Worm (Caenorhabditis elegans) whole organism, midembryonic: Measurements from ENCODE around the gene srab-12.

Source experiments
- T22C8.4 ChIP-seq: fragments of 200-800 bp; sonication (Bioruptor generic); IDR thresholded peaks from 2 replicates; pipeline ENCODE4 v1.3.6; 2022; ENCODE audit warnings: missing genetic modification characterization, missing compliant biosample characterization
- cog-1 ChIP-seq: sonication (generic microtip); optimal IDR thresholded peaks from 2 replicates; lab custom pipeline; 2016; ENCODE audit warnings: missing genetic modification characterization, missing compliant biosample characterization
- flt-1 ChIP-seq: fragments of 200-800 bp; sonication (Bioruptor generic); IDR thresholded peaks from 2 replicates; pipeline ENCODE4 v1.3.6; 2022; ENCODE audit warnings: missing genetic modification characterization, missing compliant biosample characterization
- klf-2 ChIP-seq: fragments of 200-800 bp; sonication (Bioruptor generic); conservative IDR thresholded peaks from 2 replicates; pipeline ENCODE4 v1.3.6; 2022; ENCODE audit warnings: missing genetic modification reagents, missing genetic modification characterization, missing compliant biosample characterization
- med-1 ChIP-seq: sonication (generic microtip); optimal IDR thresholded peaks from 2 replicates; lab custom pipeline; 2017; ENCODE audit warnings: missing genetic modification characterization, mild to moderate bottlenecking, missing compliant biosample characterization, antibody characterized with exemption, missing genetic modification reagents; ENCODE audit not compliant: insufficient read depth
- ref-1 ChIP-seq: fragments of 200-800 bp; sonication (Bioruptor generic); conservative IDR thresholded peaks from 2 replicates; pipeline ENCODE4 v1.3.6; 2022; ENCODE audit warnings: missing genetic modification reagents, missing genetic modification characterization, missing compliant biosample characterization
- tab-1 ChIP-seq: fragments of 200-800 bp; sonication (Bioruptor generic); IDR thresholded peaks from 2 replicates; pipeline ENCODE4 v1.3.6; 2022; ENCODE audit warnings: missing genetic modification characterization, missing compliant biosample characterization
- ztf-23 ChIP-seq: fragments of 200-800 bp; sonication (Bioruptor generic); IDR thresholded peaks from 2 replicates; pipeline ENCODE4 v1.3.6; 2022; ENCODE audit warnings: missing genetic modification reagents, missing genetic modification characterization, missing compliant biosample characterization
- ztf-29 ChIP-seq: fragments of 200-800 bp; sonication (Bioruptor generic); IDR thresholded peaks from 2 replicates; pipeline ENCODE4 v1.3.6; 2022; ENCODE audit warnings: missing genetic modification reagents, missing genetic modification characterization, missing compliant biosample characterization

srab-12 gene

DNA sequence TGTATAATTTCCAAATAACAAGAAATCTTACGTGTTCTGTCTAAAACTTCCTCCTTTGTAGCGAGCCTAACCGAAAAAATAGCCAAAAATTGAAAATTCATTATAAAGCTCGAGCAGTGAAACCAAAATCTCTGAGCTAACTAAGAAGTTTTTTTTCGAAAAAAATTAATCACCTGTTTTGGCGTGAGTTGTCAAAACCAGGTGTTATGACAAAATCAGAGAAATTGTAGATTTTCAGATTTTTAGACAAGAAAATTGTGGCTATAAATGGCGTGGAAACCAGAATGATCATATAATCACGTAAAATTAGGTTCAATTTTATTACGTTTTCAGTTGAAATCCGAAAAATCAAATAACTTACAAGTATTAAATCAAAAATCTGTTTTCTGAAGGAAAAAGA is 10.3 kb downstream of the srab-12 start, which contains the start of gene sre-21:
TSS of gene sre-21 (minus strand) at position 101 of the 400 bp plus-strand sequence.
- TF ChIP-seq cog-1 (tag; lab: Kevin White, UChicago) (no peak), T22C8.4 (GFP tag; lab: Robert Waterston, UW) (no peak), flt-1 (GFP tag; lab: Robert Waterston, UW) (no peak), ztf-29 (GFP tag; lab: Robert Waterston, UW) (no peak), med-1 (GFP tag; lab: Kevin White, UChicago) (no peak), ztf-23 (GFP tag; lab: Robert Waterston, UW) (no peak)

DNA sequence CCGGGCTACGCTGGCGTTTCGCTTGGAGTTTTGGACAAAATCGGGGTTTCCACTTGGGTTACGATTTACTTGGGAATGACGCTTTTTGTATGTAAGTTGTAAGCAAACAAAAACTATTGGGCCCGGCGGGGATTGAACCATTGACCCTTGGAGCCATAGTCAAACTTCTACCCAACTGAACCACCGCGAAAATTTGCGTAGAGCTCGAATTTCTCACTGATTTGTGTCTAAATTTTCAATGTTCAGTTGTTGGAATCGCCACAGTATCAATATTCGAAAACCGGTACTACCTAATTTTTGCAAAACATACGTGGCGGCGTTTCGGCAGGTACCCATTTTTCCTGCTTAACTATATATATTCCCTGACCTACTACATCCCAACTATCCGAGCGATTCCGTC is 15.7 kb downstream of the srab-12 start:
- TF ChIP-seq flt-1 (GFP tag; lab: Robert Waterston, UW) (no peak), ztf-23 (GFP tag; lab: Robert Waterston, UW) (no peak), T22C8.4 (GFP tag; lab: Robert Waterston, UW) (no peak), klf-2 (GFP tag; lab: Robert Waterston, UW) (no peak), cog-1 (tag; lab: Kevin White, UChicago) (no peak), ref-1 (GFP tag; lab: Robert Waterston, UW) (no peak), ztf-29 (GFP tag; lab: Robert Waterston, UW) (no peak), tab-1 (GFP tag; lab: Robert Waterston, UW) (no peak), med-1 (GFP tag; lab: Kevin White, UChicago) (no peak)

DNA sequence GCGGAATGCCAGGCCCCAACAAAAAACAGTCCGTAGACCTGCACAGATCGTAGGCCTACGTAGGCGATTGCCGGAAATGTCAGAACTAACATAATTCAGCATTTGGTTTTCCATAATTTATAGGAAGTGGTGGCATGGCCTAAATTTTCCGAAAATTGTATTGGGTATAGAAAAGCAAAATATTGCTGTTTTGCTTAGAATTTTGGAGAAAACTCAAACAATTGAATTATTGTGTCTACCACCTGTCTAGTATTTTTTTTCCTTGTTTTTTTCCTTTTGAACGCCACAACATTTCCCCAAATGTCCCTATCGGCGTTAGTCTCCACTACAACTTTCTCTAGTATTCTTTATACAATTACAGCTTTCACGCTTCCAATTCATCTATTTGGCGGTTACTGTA is 16.2 kb downstream of the srab-12 start, which contains the start of gene srh-284:
TSS of gene srh-284 (plus strand) at position 301 of the 400 bp plus-strand sequence.
- no peak for TF ChIP-seq T22C8.4 (GFP tag; lab: Robert Waterston, UW)

DNA sequence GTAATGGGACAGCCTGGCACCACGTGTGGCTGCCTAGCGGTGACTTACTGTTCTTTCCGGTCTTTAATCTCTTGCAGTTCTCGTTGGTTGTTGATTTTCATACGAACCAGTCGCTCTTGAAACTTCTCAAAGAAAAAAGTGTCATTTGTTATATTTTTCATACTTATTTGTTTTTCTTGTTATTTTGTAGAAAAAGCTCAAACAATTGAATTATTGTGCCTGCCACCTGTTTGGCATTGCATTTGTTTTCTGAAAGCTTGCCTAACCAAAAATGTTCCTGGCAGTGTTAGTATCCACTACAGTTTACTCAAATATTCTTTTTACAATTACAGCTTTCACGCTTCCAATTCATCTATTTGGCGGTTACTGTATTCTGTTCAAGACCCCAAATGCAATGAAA is 18.4 kb downstream of the srab-12 start, which contains the start of the genes C47A10.16 and srh-283:
TSS of gene C47A10.16 (minus strand) at position 101 of the 400 bp plus-strand sequence.
TSS of gene srh-283 (plus strand) at position 272 of the 400 bp plus-strand sequence.
- TF ChIP-seq ztf-23 (GFP tag; lab: Robert Waterston, UW) (no peak), klf-2 (GFP tag; lab: Robert Waterston, UW) (no peak), flt-1 (GFP tag; lab: Robert Waterston, UW) (no peak), ref-1 (GFP tag; lab: Robert Waterston, UW) (no peak), tab-1 (GFP tag; lab: Robert Waterston, UW) (no peak)

DNA sequence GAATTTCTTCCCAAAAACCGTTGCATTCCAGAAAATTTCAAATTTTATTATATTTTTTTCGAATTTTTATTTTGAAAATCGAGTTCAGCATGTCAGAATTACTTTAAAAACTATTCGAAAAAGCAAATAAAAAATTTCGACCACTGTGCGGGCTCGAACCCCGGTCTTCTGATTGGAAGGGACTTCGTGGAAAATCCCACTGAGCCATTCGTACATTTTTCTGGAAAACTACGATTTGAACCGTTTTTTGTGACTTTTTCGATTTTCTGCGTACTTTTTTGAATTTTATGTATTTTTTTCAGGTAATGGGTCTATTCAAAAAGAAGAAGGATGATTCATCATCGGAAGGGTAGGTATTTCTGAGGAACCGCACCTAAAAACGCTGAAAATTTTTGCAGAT is 27.9 kb downstream of the srab-12 start, which contains the start of gene pgp-9:
TSS of gene pgp-9 (plus strand) at position 301 of the 400 bp plus-strand sequence.
- TF ChIP-seq klf-2 (GFP tag; lab: Robert Waterston, UW): no peak
- TF ChIP-seq flt-1 (GFP tag; lab: Robert Waterston, UW): no peak
- no peak for TF ChIP-seq ztf-29 (GFP tag; lab: Robert Waterston, UW)
- TF ChIP-seq cog-1 (tag; lab: Kevin White, UChicago): no peak
- TF ChIP-seq med-1 (GFP tag; lab: Kevin White, UChicago): no peak
- no peak for TF ChIP-seq ref-1 (GFP tag; lab: Robert Waterston, UW)
- no peak for TF ChIP-seq T22C8.4 (GFP tag; lab: Robert Waterston, UW)
- no peak for TF ChIP-seq tab-1 (GFP tag; lab: Robert Waterston, UW)
- no peak for TF ChIP-seq ztf-23 (GFP tag; lab: Robert Waterston, UW)

DNA sequence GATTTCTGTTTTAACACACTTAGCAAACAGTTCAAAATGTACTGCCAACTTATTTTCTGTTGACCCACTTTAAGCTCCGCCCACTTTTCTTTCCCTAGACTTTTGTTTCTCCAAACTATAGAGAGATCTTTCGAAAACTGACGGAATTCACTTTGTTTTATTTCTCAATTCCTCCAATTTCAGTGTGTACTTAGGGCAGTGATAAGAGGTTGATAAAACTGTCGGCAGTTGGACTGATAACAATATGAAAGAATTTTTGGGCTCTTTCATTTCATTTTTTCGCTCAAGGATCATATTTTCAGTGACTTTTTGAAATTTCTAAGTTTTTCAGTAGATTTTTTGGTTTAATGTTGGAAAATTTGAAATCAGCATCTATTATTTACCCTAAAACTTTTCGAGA is 28.4 kb downstream of the srab-12 start:
- TF ChIP-seq ref-1 (GFP tag; lab: Robert Waterston, UW) (no peak), tab-1 (GFP tag; lab: Robert Waterston, UW) (no peak), ztf-23 (GFP tag; lab: Robert Waterston, UW) (no peak), med-1 (GFP tag; lab: Kevin White, UChicago) (no peak), ztf-29 (GFP tag; lab: Robert Waterston, UW) (no peak)

DNA sequence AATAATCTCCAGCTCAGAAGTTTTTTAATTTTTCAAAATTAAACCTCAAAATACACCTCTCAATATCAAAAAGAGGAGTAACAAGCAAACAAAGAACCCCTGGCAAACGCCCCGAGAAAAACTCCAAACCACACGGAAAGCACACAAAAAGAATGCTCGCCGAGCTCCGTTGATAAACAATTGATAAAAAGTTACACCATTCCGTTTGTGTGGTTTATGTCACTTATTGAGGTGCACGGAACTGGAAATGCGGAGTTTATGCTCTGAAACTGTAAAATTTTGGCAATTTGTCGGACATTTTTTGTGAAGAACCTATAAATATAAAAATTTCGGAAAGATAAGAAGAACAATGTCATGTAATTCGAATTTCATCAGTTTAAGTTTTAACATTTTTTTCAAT is 31.1 kb downstream of the srab-12 start:
- TF ChIP-seq flt-1 (GFP tag; lab: Robert Waterston, UW) (no peak), cog-1 (tag; lab: Kevin White, UChicago) (no peak), med-1 (GFP tag; lab: Kevin White, UChicago) (no peak), klf-2 (GFP tag; lab: Robert Waterston, UW) (no peak), ztf-23 (GFP tag; lab: Robert Waterston, UW) (no peak), T22C8.4 (GFP tag; lab: Robert Waterston, UW) (no peak), ztf-29 (GFP tag; lab: Robert Waterston, UW) (no peak), ref-1 (GFP tag; lab: Robert Waterston, UW) (no peak), tab-1 (GFP tag; lab: Robert Waterston, UW) (no peak)

DNA sequence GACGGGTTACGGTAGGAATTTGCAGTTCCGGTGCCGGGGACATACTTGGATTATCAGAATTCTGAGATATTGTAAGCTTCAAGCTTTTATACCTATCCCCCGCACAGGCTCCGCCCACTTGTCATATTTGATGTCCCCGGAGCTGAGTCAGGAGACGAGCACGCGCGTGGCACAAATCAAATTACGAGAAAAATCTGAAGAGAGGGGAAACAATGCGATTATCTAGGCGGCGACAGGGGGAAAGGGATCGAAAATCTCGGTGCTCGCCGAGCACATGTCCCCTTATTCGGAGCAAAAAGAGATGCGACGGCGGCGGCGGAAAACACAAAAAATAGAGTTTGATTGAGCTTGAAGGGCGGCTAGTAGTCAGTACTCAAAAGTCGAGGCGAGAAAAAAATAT is 34.3 kb downstream of the srab-12 start, which contains the start of gene R12G8.1:
TSS of gene R12G8.1 (minus strand) at position 63 of the 400 bp plus-strand sequence.
- TF ChIP-seq tab-1 (GFP tag; lab: Robert Waterston, UW): no peak
- TF ChIP-seq cog-1 (tag; lab: Kevin White, UChicago): no peak
- TF ChIP-seq klf-2 (GFP tag; lab: Robert Waterston, UW): no peak
- TF ChIP-seq med-1 (GFP tag; lab: Kevin White, UChicago): no peak
- no peak for TF ChIP-seq ztf-29 (GFP tag; lab: Robert Waterston, UW)
- TF ChIP-seq ztf-23 (GFP tag; lab: Robert Waterston, UW): no peak
- no peak for TF ChIP-seq T22C8.4 (GFP tag; lab: Robert Waterston, UW)

DNA sequence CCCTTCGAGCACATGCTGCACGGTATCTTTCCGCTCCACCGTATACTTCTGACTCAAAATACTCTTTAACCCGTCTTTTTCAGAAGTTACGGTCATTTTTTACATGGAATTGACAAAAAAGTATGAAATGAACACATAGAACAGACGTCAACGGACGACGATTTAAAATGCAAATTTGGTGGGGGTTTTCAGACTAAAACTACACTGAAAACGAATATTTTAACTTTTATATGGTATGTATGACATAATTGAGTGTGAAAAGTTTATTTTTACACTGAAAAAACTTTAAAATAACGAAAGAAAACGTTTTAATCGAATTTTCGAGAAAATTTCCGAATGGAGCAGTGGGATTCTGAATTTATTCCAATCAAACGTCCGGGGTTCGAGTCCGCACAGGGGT is 36.5 kb downstream of the srab-12 start, which contains the start of gene twk-36:
TSS of gene twk-36 (minus strand) at position 101 of the 400 bp plus-strand sequence.
- TF ChIP-seq klf-2 (GFP tag; lab: Robert Waterston, UW): no peak
- TF ChIP-seq tab-1 (GFP tag; lab: Robert Waterston, UW): no peak
- no peak for TF ChIP-seq flt-1 (GFP tag; lab: Robert Waterston, UW)
- TF ChIP-seq cog-1 (tag; lab: Kevin White, UChicago): no peak
- TF ChIP-seq ref-1 (GFP tag; lab: Robert Waterston, UW): no peak
- TF ChIP-seq med-1 (GFP tag; lab: Kevin White, UChicago): no peak
- TF ChIP-seq ztf-23 (GFP tag; lab: Robert Waterston, UW): no peak
- TF ChIP-seq T22C8.4 (GFP tag; lab: Robert Waterston, UW): no peak
- TF ChIP-seq ztf-29 (GFP tag; lab: Robert Waterston, UW): no peak
